Worm (Caenorhabditis elegans) whole organism, L4/young adult: ENCODE results near the gene unc-22.

Experiments
- W03F9.2 ChIP-seq: fragments of 150-350 bp; optimal IDR thresholded peaks from 2 replicates; lab custom pipeline; 2014; ENCODE audit warnings: missing biosample characterization, missing genetic modification characterization
- dao-5 ChIP-seq: sonication (generic microtip); optimal IDR thresholded peaks from 2 replicates; lab custom pipeline; 2016; ENCODE audit warnings: missing genotype, missing genetic modification characterization, moderate library complexity, missing compliant biosample characterization
- him-1 ChIP-seq: sonication (generic microtip); optimal IDR thresholded peaks from 2 replicates; lab custom pipeline; 2016; ENCODE audit warnings: missing genotype, missing genetic modification reagents, missing genetic modification characterization, missing compliant biosample characterization

Gene unc-22

ce11 chrIV:12034776-12035175 is 24.0 kb upstream of the unc-22 start:
- TF ChIP-seq him-1 (tag; lab: Kevin White, UChicago) (no peak), W03F9.2 (no peak)

ce11 chrIV:12033985-12034384 is 23.2 kb upstream of the unc-22 start, which contains the start of gene sqst-1:
Gene sqst-1, plus strand, starts transcription at chrIV:12034282.
- no peak for TF ChIP-seq dao-5 (tag; lab: Kevin White, UChicago)
- no peak for TF ChIP-seq him-1 (tag; lab: Kevin White, UChicago)
- peak; percentile 12 for TF ChIP-seq W03F9.2

DNA sequence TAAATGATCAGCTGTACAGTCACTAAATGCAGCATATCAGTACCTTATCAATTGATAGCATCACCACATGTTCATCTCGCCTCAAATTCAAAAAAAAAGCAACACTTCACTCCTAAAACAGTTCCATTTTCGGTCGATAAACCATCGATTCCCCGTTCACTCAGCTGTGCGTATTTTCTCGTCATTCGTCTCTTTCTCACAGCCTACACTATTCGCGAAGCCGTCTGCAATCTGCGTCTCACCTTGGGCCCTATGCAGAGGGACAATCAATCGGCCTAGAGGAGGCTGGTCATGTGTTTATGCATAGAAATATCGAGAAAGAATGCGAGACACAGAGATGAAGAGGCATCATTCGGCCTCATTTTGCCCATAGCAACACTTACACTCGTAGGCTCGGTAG is 21.6 kb upstream of the unc-22 start:
- TF ChIP-seq W03F9.2 (peak; percentile 2), dao-5 (tag; lab: Kevin White, UChicago) (peak; percentile 66), him-1 (tag; lab: Kevin White, UChicago) (peak; percentile 8)

- TF ChIP-seq him-1 (tag; lab: Kevin White, UChicago): no peak
- no peak for TF ChIP-seq dao-5 (tag; lab: Kevin White, UChicago)
- TF ChIP-seq W03F9.2: no peak
Observed at ce11 chrIV:12031003-12031402, 20.2 kb upstream of the unc-22 start, which contains the start of the genes T12G3.6 and mrpl-51. Gene T12G3.6, minus strand, starts transcription at chrIV:12031271. Gene mrpl-51, plus strand, starts transcription at chrIV:12031324.

ce11 chrIV:12029722-12030182 is 18.9 kb upstream of the unc-22 start, which contains the start of gene T12G3.11:
Gene T12G3.11, minus strand, starts transcription at chrIV:12029772.
- no peak for TF ChIP-seq him-1 (tag; lab: Kevin White, UChicago)
- peak; percentile 58 for TF ChIP-seq W03F9.2

DNA sequence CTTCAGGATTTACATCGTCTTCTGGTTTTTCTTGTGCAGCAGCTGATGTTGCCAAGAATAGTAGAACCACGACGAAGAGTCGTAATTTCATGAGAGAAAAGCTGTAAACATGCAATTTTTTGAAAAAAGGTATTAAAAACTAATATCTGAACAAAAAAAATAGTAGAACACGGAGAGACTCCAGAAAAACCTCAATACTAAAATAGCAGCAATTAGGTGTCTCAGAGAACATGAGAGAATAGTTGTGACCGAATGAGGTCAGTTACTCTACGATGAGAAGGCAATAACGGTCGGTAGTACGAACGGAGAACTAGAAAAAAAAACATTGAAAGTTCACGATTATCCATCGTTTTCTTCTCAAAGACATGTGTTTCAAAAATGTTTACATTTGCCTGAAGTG is 18.3 kb upstream of the unc-22 start, which contains the start of gene tgn-38:
TSS of gene tgn-38 (minus strand) at position 101 of the 400 bp plus-strand sequence.
- TF ChIP-seq him-1 (tag; lab: Kevin White, UChicago) (no peak), dao-5 (tag; lab: Kevin White, UChicago) (no peak), W03F9.2 (no peak)

- TF ChIP-seq W03F9.2 (no peak), him-1 (tag; lab: Kevin White, UChicago) (no peak), dao-5 (tag; lab: Kevin White, UChicago) (no peak)
Observed at ce11 chrIV:12021360-12021759, 10.6 kb upstream of the unc-22 start.

- no peak for TF ChIP-seq W03F9.2
- no peak for TF ChIP-seq dao-5 (tag; lab: Kevin White, UChicago)
- TF ChIP-seq him-1 (tag; lab: Kevin White, UChicago): no peak
Observed at ce11 chrIV:12018920-12019319, 8.1 kb upstream of the unc-22 start.

ce11 chrIV:12015586-12015985 is 4.8 kb upstream of the unc-22 start, which contains the start of gene lips-6:
Gene lips-6, minus strand, starts transcription at chrIV:12015686.
- TF ChIP-seq W03F9.2 (no peak), dao-5 (tag; lab: Kevin White, UChicago) (no peak), him-1 (tag; lab: Kevin White, UChicago) (no peak)

- TF ChIP-seq W03F9.2: no peak
- TF ChIP-seq him-1 (tag; lab: Kevin White, UChicago): no peak
- TF ChIP-seq dao-5 (tag; lab: Kevin White, UChicago): no peak
Observed at ce11 chrIV:12013120-12013519, 2.3 kb upstream of the unc-22 start, which contains the start of gene spe-17. Gene spe-17, plus strand, starts transcription at chrIV:12013420.

- TF ChIP-seq W03F9.2 (no peak), him-1 (tag; lab: Kevin White, UChicago) (no peak), dao-5 (tag; lab: Kevin White, UChicago) (no peak)
Observed at ce11 chrIV:12012439-12013003, 1.7 kb upstream of the unc-22 start.

ce11 chrIV:12010377-12010776 is 430 bp downstream of the unc-22 start:
- no peak for TF ChIP-seq W03F9.2
- no peak for TF ChIP-seq dao-5 (tag; lab: Kevin White, UChicago)
- no peak for TF ChIP-seq him-1 (tag; lab: Kevin White, UChicago)

DNA sequence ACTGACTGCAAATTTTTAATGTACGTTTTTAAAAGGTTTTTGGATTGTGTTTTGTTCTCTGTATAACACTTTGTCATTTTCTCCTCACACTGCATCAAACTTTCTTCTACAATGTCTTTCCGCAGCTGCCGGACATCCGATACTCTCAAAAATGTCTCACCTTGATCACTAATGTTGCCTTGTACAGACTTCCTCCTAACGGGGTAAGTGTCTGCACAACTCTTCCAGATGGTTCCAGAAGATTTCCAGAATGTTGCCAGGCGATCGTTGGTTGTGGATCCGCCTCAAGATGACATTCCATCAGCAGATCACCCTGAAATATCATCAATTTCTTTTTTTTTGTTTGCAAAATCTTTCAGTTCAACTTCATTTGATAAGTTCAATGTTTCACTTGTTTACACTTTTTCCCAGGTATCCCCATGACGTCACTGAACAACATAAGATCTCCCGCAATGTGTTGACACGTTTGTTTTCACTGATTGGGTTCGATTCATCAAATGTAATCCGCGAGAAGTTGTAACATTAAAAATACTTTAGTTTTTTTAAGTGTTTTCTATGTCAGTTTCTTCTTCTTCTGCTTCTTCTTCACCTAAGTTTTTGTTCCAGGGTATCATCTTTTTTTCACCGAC is 1.6 kb downstream of the unc-22 start:
- TF ChIP-seq dao-5 (tag; lab: Kevin White, UChicago) (no peak), him-1 (tag; lab: Kevin White, UChicago) (no peak), W03F9.2 (no peak)

DNA sequence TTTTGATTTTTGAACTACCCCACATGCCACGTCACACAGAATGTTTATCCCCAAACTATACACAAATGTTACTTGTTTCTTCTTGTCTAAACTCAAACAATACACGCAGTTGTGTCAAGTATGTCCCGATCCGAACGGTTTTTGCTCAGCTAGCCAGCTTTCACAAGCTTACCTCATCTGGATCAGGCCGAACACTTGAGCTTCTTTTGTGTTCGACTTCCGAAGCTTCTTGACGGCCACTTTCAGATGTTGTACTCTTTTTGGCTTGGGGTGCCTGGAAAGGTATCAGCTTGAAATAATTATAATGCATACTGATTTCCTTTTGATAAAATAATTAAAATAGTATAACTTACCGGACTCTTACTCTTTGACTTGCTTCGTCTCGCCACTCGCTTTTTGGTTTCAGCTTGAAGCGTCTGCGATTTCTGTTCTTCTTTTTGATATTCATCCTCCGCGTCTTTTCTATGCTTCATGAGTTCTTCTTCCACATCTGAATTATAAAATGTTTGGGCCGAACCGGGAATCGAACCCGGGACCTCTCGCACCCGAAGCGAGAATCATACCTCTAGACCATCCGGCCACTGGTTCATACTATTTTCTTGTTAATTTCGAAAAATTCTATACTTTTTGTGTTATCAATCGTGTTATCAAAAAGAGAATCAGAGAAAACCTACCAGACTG is 5.6 kb downstream of the unc-22 start:
- TF ChIP-seq dao-5 (tag; lab: Kevin White, UChicago): no peak
- no peak for TF ChIP-seq him-1 (tag; lab: Kevin White, UChicago)
- TF ChIP-seq W03F9.2: no peak
